Worm (Caenorhabditis elegans) whole organism, L4/young adult: ENCODE measurements around the gene F47B7.5.

Experiments used
- W03F9.2 ChIP-seq: fragments of 150-350 bp; optimal IDR thresholded peaks from 2 replicates; lab custom pipeline; 2014; ENCODE audit warnings: missing biosample characterization, missing genetic modification characterization
- dao-5 ChIP-seq: sonication (generic microtip); optimal IDR thresholded peaks from 2 replicates; lab custom pipeline; 2016; ENCODE audit warnings: missing genotype, missing genetic modification characterization, moderate library complexity, missing compliant biosample characterization

DNA sequence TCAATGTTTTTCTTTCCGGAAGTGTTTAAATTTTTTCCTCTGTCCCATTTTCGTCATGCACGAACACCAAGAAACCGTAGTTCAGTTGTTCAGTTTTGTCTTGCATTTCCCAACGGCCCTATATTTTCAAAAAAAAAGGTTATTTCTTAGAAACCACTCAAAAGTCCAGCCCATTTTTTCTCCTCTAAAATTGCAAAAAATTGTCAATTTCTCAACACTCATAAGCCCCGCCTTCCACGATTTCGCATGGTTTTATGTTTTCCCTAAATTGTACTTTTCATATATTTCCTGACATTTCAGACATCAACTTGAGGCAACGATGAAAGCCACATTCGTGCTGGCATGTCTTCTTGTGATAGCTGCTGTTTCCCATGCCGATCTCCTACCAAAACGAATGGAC, 41.3 kb downstream of the F47B7.5 start, which contains the start of gene nlp-1:
- TF ChIP-seq dao-5 (tag; lab: Kevin White, UChicago): no peak
- no peak for TF ChIP-seq W03F9.2 (tag; lab: Kevin White, UChicago)
